Worm (Caenorhabditis elegans) whole organism, mixed stage, embryonic: ENCODE data around the gene B0244.10.

Source experiments
- M03D4.4 ChIP-seq: sonication (generic microtip); optimal IDR thresholded peaks from 2 replicates; lab custom pipeline; 2017; ENCODE audit warnings: mild to moderate bottlenecking, missing genetic modification characterization, missing compliant biosample characterization
- blmp-1 ChIP-seq: fragments of 150-350 bp; optimal IDR thresholded peaks from 2 replicates; lab custom pipeline; 2014; ENCODE audit warnings: missing biosample characterization, missing genetic modification characterization
- ces-1 ChIP-seq: fragments of 150-350 bp; optimal IDR thresholded peaks from 2 replicates; lab custom pipeline; 2014; ENCODE audit warnings: missing biosample characterization, missing genetic modification reagents, missing genetic modification characterization
- elt-1 ChIP-seq: sonication (generic microtip); optimal IDR thresholded peaks from 2 replicates; lab custom pipeline; 2017; ENCODE audit warnings: missing genetic modification characterization, mild to moderate bottlenecking, missing compliant biosample characterization, antibody characterized with exemption, moderate library complexity, borderline replicate concordance; ENCODE audit not compliant: insufficient read depth
- lin-32 ChIP-seq: fragments of 200-800 bp; sonication (Bioruptor generic); optimal IDR thresholded peaks from 2 replicates; lab custom pipeline; 2018; ENCODE audit warnings: mild to moderate bottlenecking, missing genetic modification characterization, missing compliant biosample characterization
- mab-5 ChIP-seq: fragments of 150-350 bp; optimal IDR thresholded peaks from 2 replicates; lab custom pipeline; 2014; ENCODE audit warnings: missing biosample characterization, missing genetic modification characterization
- nhr-12 ChIP-seq: fragments of 150-350 bp; optimal IDR thresholded peaks from 2 replicates; lab custom pipeline; 2014; ENCODE audit warnings: missing biosample characterization, missing genetic modification characterization
- nhr-237 ChIP-seq: fragments of 150-350 bp; optimal IDR thresholded peaks from 2 replicates; lab custom pipeline; 2014; ENCODE audit warnings: missing biosample characterization, missing genetic modification characterization
- nhr-28 ChIP-seq: fragments of 150-350 bp; optimal IDR thresholded peaks from 2 replicates; lab custom pipeline; 2014; ENCODE audit warnings: missing biosample characterization, missing genetic modification characterization
- pha-4 ChIP-seq: fragments of 150-350 bp; optimal IDR thresholded peaks from 2 replicates; lab custom pipeline; 2018; ENCODE audit warnings: missing biosample characterization, missing genetic modification reagents, missing genetic modification characterization
- sptf-1 ChIP-seq: sonication (generic microtip); optimal IDR thresholded peaks from 2 replicates; lab custom pipeline; 2017; ENCODE audit warnings: mild to moderate bottlenecking, missing genetic modification characterization, moderate library complexity, missing compliant biosample characterization
- unc-62 ChIP-seq: fragments of 150-350 bp; optimal IDR thresholded peaks from 2 replicates; lab custom pipeline; 2014; ENCODE audit warnings: missing biosample characterization, missing genetic modification reagents, missing genetic modification characterization
- ztf-11 ChIP-seq: fragments of 150-350 bp; optimal IDR thresholded peaks from 2 replicates; lab custom pipeline; 2014; ENCODE audit warnings: missing biosample characterization, missing genetic modification characterization

DNA sequence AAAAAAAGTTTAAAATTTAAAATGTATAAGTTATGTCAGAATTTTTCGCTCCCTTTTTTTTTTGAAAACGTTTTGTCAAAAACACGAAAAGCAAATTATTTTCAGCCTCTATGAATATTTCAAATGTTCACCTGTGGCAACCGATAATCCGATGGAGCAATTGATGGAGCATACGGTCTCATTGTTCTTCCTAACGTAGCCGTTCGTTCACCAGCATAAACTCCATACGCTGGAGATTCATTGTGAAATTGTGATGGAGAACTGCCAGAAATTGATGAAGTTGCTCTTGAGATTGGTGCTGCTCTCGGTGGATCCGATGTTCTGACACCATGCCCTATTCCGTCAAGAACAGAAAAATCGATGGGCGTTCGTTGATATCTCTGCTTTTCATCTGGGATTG, 43.1 kb upstream of the B0244.10 start:
- TF ChIP-seq M03D4.4 (tag; lab: Kevin White, UChicago) (no peak), sptf-1 (tag; lab: Kevin White, UChicago) (no peak), ces-1 (GFP tag; lab: Kevin White, UChicago) (no peak), pha-4 (tag; lab: Kevin White, UChicago) (no peak), lin-32 (GFP tag; lab: Kevin White, UChicago) (no peak), nhr-12 (tag; lab: Kevin White, UChicago) (no peak), unc-62 (GFP tag; lab: Kevin White, UChicago) (no peak), mab-5 (tag; lab: Kevin White, UChicago) (no peak), nhr-237 (tag; lab: Kevin White, UChicago) (no peak), ztf-11 (tag; lab: Kevin White, UChicago) (no peak), nhr-28 (no peak), blmp-1 (no peak), elt-1 (tag; lab: Kevin White, UChicago) (no peak)
